Worm (Caenorhabditis elegans) whole organism, L4/young adult: ENCODE measurements around the gene apy-1.

ENCODE experiments used
- dao-5 ChIP-seq: sonication (generic microtip); optimal IDR thresholded peaks from 2 replicates; lab custom pipeline; 2016; ENCODE audit warnings: missing genotype, missing genetic modification characterization, moderate library complexity, missing compliant biosample characterization
- him-1 ChIP-seq: sonication (generic microtip); optimal IDR thresholded peaks from 2 replicates; lab custom pipeline; 2016; ENCODE audit warnings: missing genotype, missing genetic modification reagents, missing genetic modification characterization, missing compliant biosample characterization

DNA sequence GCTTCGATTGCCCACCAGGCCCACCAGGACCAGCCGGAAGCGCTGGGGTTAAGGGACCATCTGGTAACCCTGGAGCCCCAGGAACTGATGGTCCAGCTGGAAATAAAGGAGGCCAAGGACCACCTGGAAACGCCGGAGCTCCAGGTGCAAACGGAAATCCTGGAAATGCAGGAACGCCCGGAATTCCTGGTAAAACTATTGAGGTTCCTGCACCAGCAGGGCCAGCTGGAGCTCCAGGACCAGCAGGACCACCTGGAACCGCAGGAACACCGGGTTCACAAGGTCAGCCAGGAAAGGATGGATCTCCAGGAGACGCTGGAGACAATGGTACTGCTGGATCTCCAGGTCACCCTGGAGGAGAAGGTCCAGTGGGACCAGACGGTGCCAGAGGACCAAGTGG lies 21.8 kb downstream of the apy-1 start:
- no peak for TF ChIP-seq dao-5 (tag; lab: Kevin White, UChicago)
- no peak for TF ChIP-seq him-1 (tag; lab: Kevin White, UChicago)
